Worm (Caenorhabditis elegans): ENCODE results near the gene T20B3.14.

The T20B3.14 gene

DNA sequence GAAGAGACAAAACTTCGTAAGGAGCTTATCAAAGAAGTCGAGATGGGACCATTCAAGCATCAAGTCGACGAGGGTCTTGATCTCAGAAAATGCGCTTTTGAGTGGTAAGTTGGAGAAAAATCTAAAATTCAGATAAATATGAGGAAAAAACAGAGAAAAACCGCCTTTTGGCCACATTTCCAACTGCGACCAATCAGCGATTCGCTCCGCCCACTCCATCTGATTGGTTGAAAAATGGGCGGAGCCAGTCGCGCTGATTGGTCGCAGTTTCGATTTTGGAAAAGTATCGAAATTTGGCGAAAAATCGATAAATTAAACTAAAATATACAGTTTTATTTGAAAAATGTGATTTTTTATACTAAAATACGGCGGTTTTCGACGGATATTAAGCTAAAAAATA, 9.3 kb downstream of the T20B3.14 start:
- no peak for TF ChIP-seq mef-2 (tag; optimal IDR thresholded peaks at IDR 0.05)
- TF ChIP-seq unc-98 (GFP tag; IDR thresholded peaks at IDR 0.05), result no peak
- no peak for TF ChIP-seq fos-1 (tag; optimal IDR thresholded peaks at IDR 0.05)
- no peak for TF ChIP-seq ceh-63 (GFP tag; optimal IDR thresholded peaks at IDR 0.05)
- no peak for TF ChIP-seq aly-2 (tag; optimal IDR thresholded peaks at IDR 0.05)
- no peak for TF ChIP-seq mab-9 (GFP tag; IDR thresholded peaks at IDR 0.05)
- no peak for TF ChIP-seq unc-86 (tag; optimal IDR thresholded peaks at IDR 0.05)
- no peak for TF ChIP-seq nhr-237 (tag; optimal IDR thresholded peaks at IDR 0.05)
- TF ChIP-seq ztf-4 (tag; optimal IDR thresholded peaks at IDR 0.05), result no peak
- no peak for TF ChIP-seq F16B12.6 (tag; optimal IDR thresholded peaks at IDR 0.05)
- TF ChIP-seq nhr-20 (tag; optimal IDR thresholded peaks at IDR 0.05), result no peak
- TF ChIP-seq unc-62 (GFP tag; optimal IDR thresholded peaks at IDR 0.05), result no peak

DNA sequence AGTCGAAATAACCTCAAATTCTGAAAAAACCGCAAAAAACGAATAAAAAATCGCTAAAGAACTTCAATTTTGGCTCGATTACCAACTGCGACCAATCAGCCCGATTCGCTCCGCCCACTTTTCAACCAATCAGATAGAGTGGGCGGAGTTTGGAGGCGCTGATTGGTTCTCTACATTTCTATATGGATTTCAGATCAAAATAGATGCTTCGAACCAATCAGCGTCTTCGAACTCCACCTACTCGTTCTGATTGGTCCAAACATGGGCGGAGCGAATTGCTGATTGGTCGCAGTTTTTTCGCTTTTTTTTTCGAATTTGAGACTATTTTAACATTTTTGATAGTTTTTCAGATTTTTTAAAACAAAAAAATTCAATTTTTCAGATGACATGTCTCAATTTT, 13.0 kb downstream of the T20B3.14 start:
- no peak for TF ChIP-seq ceh-63 (GFP tag; optimal IDR thresholded peaks at IDR 0.05)
- no peak for TF ChIP-seq blmp-1 (tag; optimal IDR thresholded peaks at IDR 0.05)
- no peak for TF ChIP-seq nhr-12 (tag; optimal IDR thresholded peaks at IDR 0.05)
- TF ChIP-seq ces-1 (GFP tag; optimal IDR thresholded peaks at IDR 0.05), result no peak
- no peak for TF ChIP-seq C16A3.4 (tag; optimal IDR thresholded peaks at IDR 0.05)
- no peak for TF ChIP-seq ztf-11 (tag; optimal IDR thresholded peaks at IDR 0.05)
- TF ChIP-seq nhr-28 (tag; optimal IDR thresholded peaks at IDR 0.05), result no peak
- TF ChIP-seq lin-14 (GFP tag; optimal IDR thresholded peaks at IDR 0.05), result no peak
- no peak for TF ChIP-seq sox-4 (tag; optimal IDR thresholded peaks at IDR 0.05)
- no peak for TF ChIP-seq nhr-85 (tag)
- TF ChIP-seq sup-37 (GFP tag; optimal IDR thresholded peaks at IDR 0.05), result no peak
- no peak for TF ChIP-seq lin-15B (tag; optimal IDR thresholded peaks at IDR 0.05)
- no peak for TF ChIP-seq alr-1 (tag; optimal IDR thresholded peaks at IDR 0.05; ENCODE audit: borderline replicate concordance)
- no peak for TF ChIP-seq rnt-1 (tag; optimal IDR thresholded peaks at IDR 0.05)
- TF ChIP-seq efl-3 (GFP tag; optimal IDR thresholded peaks at IDR 0.05), result no peak
- TF ChIP-seq ceh-88 (GFP tag; IDR thresholded peaks at IDR 0.05), result no peak

DNA sequence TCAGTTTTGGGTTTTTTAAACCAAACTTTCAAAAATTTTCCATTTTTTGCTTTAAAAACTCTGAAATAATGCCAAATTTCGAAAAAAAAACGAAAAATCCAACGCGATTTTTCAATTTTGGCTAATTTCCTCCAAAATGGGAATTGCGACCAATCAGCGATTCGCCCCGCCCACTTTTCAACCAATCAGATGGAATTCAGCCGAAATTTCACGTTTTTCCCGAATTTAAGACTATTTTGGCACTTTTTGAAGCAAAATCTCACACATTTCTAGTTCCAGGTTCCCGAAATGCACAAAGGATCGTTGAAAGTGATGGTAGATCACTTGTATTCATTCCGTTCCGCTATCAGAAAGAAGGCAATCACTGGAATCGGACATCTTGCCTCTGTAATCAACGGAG, 16.3 kb downstream of the T20B3.14 start:
- TF ChIP-seq unc-130 (tag; optimal IDR thresholded peaks at IDR 0.05) (no peak), elt-3 (tag; optimal IDR thresholded peaks at IDR 0.05) (no peak), snpc-4 (tag; optimal IDR thresholded peaks at IDR 0.05) (no peak), unc-62 (GFP tag; optimal IDR thresholded peaks at IDR 0.05) (no peak), ets-5 (GFP tag; IDR thresholded peaks at IDR 0.05) (no peak), nhr-20 (tag; optimal IDR thresholded peaks at IDR 0.05) (no peak), egl-13 (tag; optimal IDR thresholded peaks at IDR 0.05) (no peak), ztf-11 (tag; optimal IDR thresholded peaks at IDR 0.05) (no peak), vab-15 (tag; optimal IDR thresholded peaks at IDR 0.05) (no peak), mab-9 (GFP tag; IDR thresholded peaks at IDR 0.05) (no peak), hlh-4 (tag; optimal IDR thresholded peaks at IDR 0.05) (no peak), zag-1 (tag; optimal IDR thresholded peaks at IDR 0.05) (no peak), fkh-10 (GFP tag; optimal IDR thresholded peaks at IDR 0.05) (no peak), Y116A8C.19 (tag; optimal IDR thresholded peaks at IDR 0.05; ENCODE audit: borderline replicate concordance) (no peak), snu-23 (GFP tag; optimal IDR thresholded peaks at IDR 0.05) (no peak), dpl-1 (GFP tag; optimal IDR thresholded peaks at IDR 0.05) (no peak), nhr-90 (tag; optimal IDR thresholded peaks at IDR 0.05; ENCODE audit: poor library complexity) (no peak), nhr-11 (tag; optimal IDR thresholded peaks at IDR 0.05) (no peak), mdl-1 (tag; optimal IDR thresholded peaks at IDR 0.05) (no peak), tlp-1 (tag; optimal IDR thresholded peaks at IDR 0.05) (no peak)
